Fruit fly (Drosophila melanogaster): ENCODE data around the gene CG12289.

The CG12289 gene

dm6 chr3L:11488264-11488663, 30.0 kb upstream of the CG12289 start:
- no peak for TF ChIP-seq Hr96 (GFP tag; optimal IDR thresholded peaks at IDR 0.05)
- no peak for TF ChIP-seq CG14711 (tag; optimal IDR thresholded peaks at IDR 0.05)
- no peak for TF ChIP-seq CG11617 (GFP tag; optimal IDR thresholded peaks at IDR 0.05)
- no peak for TF ChIP-seq CG7045 (GFP tag; optimal IDR thresholded peaks at IDR 0.05)
- TF ChIP-seq Clk (GFP tag; optimal IDR thresholded peaks at IDR 0.05), result no peak
- TF ChIP-seq CG33017 (tag; optimal IDR thresholded peaks at IDR 0.05), result no peak
- TF ChIP-seq Crg-1 (GFP tag; optimal IDR thresholded peaks at IDR 0.05), result no peak
- TF ChIP-seq Mnt (GFP tag; optimal IDR thresholded peaks at IDR 0.05), result no peak
- no peak for TF ChIP-seq cic (GFP tag; optimal IDR thresholded peaks at IDR 0.05)
- TF ChIP-seq CG1620 (GFP tag; optimal IDR thresholded peaks at IDR 0.05), result no peak
- no peak for TF ChIP-seq pad (GFP tag; optimal IDR thresholded peaks at IDR 0.05)
- no peak for TF ChIP-seq bab1 (GFP tag; optimal IDR thresholded peaks at IDR 0.05)

- TF ChIP-seq CG1620 (GFP tag; optimal IDR thresholded peaks at IDR 0.05), result peak; percentile 18
- TF ChIP-seq CG7101 (tag; optimal IDR thresholded peaks at IDR 0.05), result peak; percentile 50
- peak; percentile 74 for TF ChIP-seq pad (GFP tag; optimal IDR thresholded peaks at IDR 0.05)
- peak; percentile 60 for TF ChIP-seq cic (GFP tag; optimal IDR thresholded peaks at IDR 0.05)
- peak; percentile 27 for TF ChIP-seq CG12768 (GFP tag; optimal IDR thresholded peaks at IDR 0.05)
- TF ChIP-seq Clk (GFP tag; optimal IDR thresholded peaks at IDR 0.05), result no peak
- TF ChIP-seq CG11617 (GFP tag; optimal IDR thresholded peaks at IDR 0.05), result peak; percentile 56
- TF ChIP-seq CG14711 (tag; optimal IDR thresholded peaks at IDR 0.05), result peak; percentile 31
- TF ChIP-seq kay (GFP tag; ENCODE audit: borderline replicate concordance), result no peak
- TF ChIP-seq CG7045 (GFP tag; optimal IDR thresholded peaks at IDR 0.05), result no peak
- TF ChIP-seq bab1 (GFP tag; optimal IDR thresholded peaks at IDR 0.05), result peak; percentile 74
- TF ChIP-seq CG5204 (GFP tag; optimal IDR thresholded peaks at IDR 0.05), result no peak
- TF ChIP-seq ovo (GFP tag; optimal IDR thresholded peaks at IDR 0.05), result peak; percentile 32
- peak; percentile 83 for TF ChIP-seq tj (GFP tag; optimal IDR thresholded peaks at IDR 0.05)
- TF ChIP-seq Crg-1 (GFP tag; optimal IDR thresholded peaks at IDR 0.05), result peak; percentile 4
- no peak for TF ChIP-seq toe (GFP tag; optimal IDR thresholded peaks at IDR 0.05)
- peak; percentile 42 for TF ChIP-seq CG33017 (tag; optimal IDR thresholded peaks at IDR 0.05)
- TF ChIP-seq cnc (optimal IDR thresholded peaks at IDR 0.05), result no peak
- TF ChIP-seq Mnt (GFP tag; optimal IDR thresholded peaks at IDR 0.05), result peak; percentile 59
- TF ChIP-seq Hr96 (GFP tag; optimal IDR thresholded peaks at IDR 0.05), result no peak
Observed at dm6 chr3L:11487327-11487973, 29.2 kb upstream of the CG12289 start, which contains the start of gene chrb. Gene chrb (plus strand): TSS chr3L:11487550.

dm6 chr3L:11485956-11486609, 27.8 kb upstream of the CG12289 start:
- TF ChIP-seq cic (GFP tag; optimal IDR thresholded peaks at IDR 0.05) (no peak), CG1620 (GFP tag; optimal IDR thresholded peaks at IDR 0.05) (no peak), kay (GFP tag; ENCODE audit: borderline replicate concordance) (peak; percentile 16)

dm6 chr3L:11484483-11484882, 26.2 kb upstream of the CG12289 start:
- TF ChIP-seq Mnt (GFP tag; optimal IDR thresholded peaks at IDR 0.05) (no peak), cnc (optimal IDR thresholded peaks at IDR 0.05) (no peak)

- no peak for TF ChIP-seq CG11617 (GFP tag; optimal IDR thresholded peaks at IDR 0.05)
- no peak for TF ChIP-seq Crg-1 (GFP tag; optimal IDR thresholded peaks at IDR 0.05)
- no peak for TF ChIP-seq CG14711 (tag; optimal IDR thresholded peaks at IDR 0.05)
- no peak for TF ChIP-seq CG12768 (GFP tag; optimal IDR thresholded peaks at IDR 0.05)
- no peak for TF ChIP-seq tj (GFP tag; optimal IDR thresholded peaks at IDR 0.05)
- TF ChIP-seq pad (GFP tag; optimal IDR thresholded peaks at IDR 0.05), result no peak
- no peak for TF ChIP-seq ovo (GFP tag; optimal IDR thresholded peaks at IDR 0.05)
- no peak for TF ChIP-seq CG5204 (GFP tag; optimal IDR thresholded peaks at IDR 0.05)
Observed at dm6 chr3L:11483135-11483534, 24.9 kb upstream of the CG12289 start.

- no peak for TF ChIP-seq tj (GFP tag; optimal IDR thresholded peaks at IDR 0.05)
- no peak for TF ChIP-seq Crg-1 (GFP tag; optimal IDR thresholded peaks at IDR 0.05)
- no peak for TF ChIP-seq toe (GFP tag; optimal IDR thresholded peaks at IDR 0.05)
- no peak for TF ChIP-seq pad (GFP tag; optimal IDR thresholded peaks at IDR 0.05)
- TF ChIP-seq Hr96 (GFP tag; optimal IDR thresholded peaks at IDR 0.05), result no peak
- no peak for TF ChIP-seq bab1 (GFP tag; optimal IDR thresholded peaks at IDR 0.05)
- TF ChIP-seq CG1620 (GFP tag; optimal IDR thresholded peaks at IDR 0.05), result no peak
- TF ChIP-seq cic (GFP tag; optimal IDR thresholded peaks at IDR 0.05), result no peak
- no peak for TF ChIP-seq Mnt (GFP tag; optimal IDR thresholded peaks at IDR 0.05)
- TF ChIP-seq CG7045 (GFP tag; optimal IDR thresholded peaks at IDR 0.05), result no peak
Observed at dm6 chr3L:11480304-11480703, 22.0 kb upstream of the CG12289 start.

- TF ChIP-seq CG7101 (tag; optimal IDR thresholded peaks at IDR 0.05) (no peak), Clk (GFP tag; optimal IDR thresholded peaks at IDR 0.05) (no peak), pad (GFP tag; optimal IDR thresholded peaks at IDR 0.05) (no peak), Mnt (GFP tag; optimal IDR thresholded peaks at IDR 0.05) (no peak), kay (GFP tag; ENCODE audit: borderline replicate concordance) (no peak), ovo (GFP tag; optimal IDR thresholded peaks at IDR 0.05) (no peak), CG1620 (GFP tag; optimal IDR thresholded peaks at IDR 0.05) (no peak)
Observed at dm6 chr3L:11474658-11475057, 16.4 kb upstream of the CG12289 start, which contains the start of gene Vha16-2. Gene Vha16-2 (plus strand): TSS chr3L:11474958.

Measured in whole organism, adult.